In genomic region chr3L:8765493-8765892, dm6 we compare ENCODE assay signal across 1 fruit fly cellular context.
TF ChIP-seq lines count a peak whose summit lies in the region.

No protein-coding gene starts in this region.

TF ChIP-seq in whole organism, embryonic, 481 proteins besides CTCF, POLR2A, EP300 and RAD21 (continued from another document and continues in another):
- TF ChIP-seq crp (GFP tag; optimal IDR thresholded peaks at IDR 0.05; lab: Kevin White, UChicago) (no peak), salm (tag; optimal IDR thresholded peaks at IDR 0.05; lab: Kevin White, UChicago) (no peak), Six4 (GFP tag; optimal IDR thresholded peaks at IDR 0.05; lab: Kevin White, UChicago) (no peak), Atf6 (GFP tag; IDR thresholded peaks at IDR 0.05; lab: Robert Waterston, UW) (no peak), Nf-YA (GFP tag; IDR thresholded peaks at IDR 0.05; lab: Robert Waterston, UW) (peak; percentile 19; the same call in 1 of the 2 replicates), CG15696 (tag; optimal IDR thresholded peaks at IDR 0.05; lab: Kevin White, UChicago) (peak; percentile 45), CG4854 (GFP tag; optimal IDR thresholded peaks at IDR 0.05; lab: Kevin White, UChicago) (no peak), Optix (GFP tag; IDR thresholded peaks at IDR 0.05; lab: Robert Waterston, UW) (peak; percentile 54; the same call in 1 of the 3 replicates), chm (GFP tag; IDR thresholded peaks at IDR 0.05; lab: Robert Waterston, UW) (peak; percentile 5; the same call in 1 of the 2 replicates), Hr78 (GFP tag; optimal IDR thresholded peaks at IDR 0.05; lab: Kevin White, UChicago) (peak in 1 of 2 experiments; percentile 42), HLH4C (GFP tag; IDR thresholded peaks at IDR 0.05; lab: Robert Waterston, UW; ENCODE audit: partially characterized antibody) (no peak), sc (optimal IDR thresholded peaks at IDR 0.05; lab: Kevin White, UChicago) (no peak), sc (GFP tag; optimal IDR thresholded peaks at IDR 0.05; lab: Kevin White, UChicago) (no peak), Awh (GFP tag; IDR thresholded peaks at IDR 0.05; lab: Robert Waterston, UW) (peak; percentile 70), CG7786 (GFP tag; optimal IDR thresholded peaks at IDR 0.05; lab: Kevin White, UChicago) (no peak), CG9797 (GFP tag; optimal IDR thresholded peaks at IDR 0.05; lab: Kevin White, UChicago) (no peak), CG17568 (GFP tag; optimal IDR thresholded peaks at IDR 0.05; lab: Kevin White, UChicago) (no peak), CG2712 (tag; optimal IDR thresholded peaks at IDR 0.05; lab: Kevin White, UChicago) (no peak), CG14667 (GFP tag; IDR thresholded peaks at IDR 0.05; lab: Robert Waterston, UW) (peak; percentile 21; the same call in 1 of the 2 replicates), Doc3 (GFP tag; IDR thresholded peaks at IDR 0.05; lab: Robert Waterston, UW; ENCODE audit: partially characterized antibody) (no peak), mam (GFP tag; optimal IDR thresholded peaks at IDR 0.05; lab: Kevin White, UChicago) (no peak), CG6813 (GFP tag; optimal IDR thresholded peaks at IDR 0.05; lab: Kevin White, UChicago) (no peak), cwo (GFP tag; optimal IDR thresholded peaks at IDR 0.05; lab: Kevin White, UChicago) (no peak), lov (optimal IDR thresholded peaks at IDR 0.05; lab: Kevin White, UChicago) (no peak), lov (GFP tag; IDR thresholded peaks at IDR 0.05; lab: Robert Waterston, UW) (peak; percentile 28; the same call in 2 of the 3 replicates), pita (GFP tag; optimal IDR thresholded peaks at IDR 0.05; lab: Kevin White, UChicago) (no peak), CG9817 (tag; optimal IDR thresholded peaks at IDR 0.05; lab: Kevin White, UChicago) (no peak), jing (GFP tag; optimal IDR thresholded peaks at IDR 0.05; lab: Kevin White, UChicago) (no peak), CG16779 (GFP tag; IDR thresholded peaks at IDR 0.05; lab: Robert Waterston, UW) (no peak), CG7987 (GFP tag; optimal IDR thresholded peaks at IDR 0.05; lab: Kevin White, UChicago) (no peak), Fer3 (tag; optimal IDR thresholded peaks at IDR 0.05; lab: Kevin White, UChicago) (no peak), ewg (GFP tag; optimal IDR thresholded peaks at IDR 0.05; lab: Kevin White, UChicago) (no peak), CG13123 (GFP tag; optimal IDR thresholded peaks at IDR 0.05; lab: Kevin White, UChicago) (no peak), z (GFP tag; IDR thresholded peaks at IDR 0.05; lab: Robert Waterston, UW) (no peak), exex (tag; optimal IDR thresholded peaks at IDR 0.05; lab: Kevin White, UChicago) (no peak), Ets65A (GFP tag; lab: Kevin White, UChicago) (peak; percentile 92), CG4282 (GFP tag; optimal IDR thresholded peaks at IDR 0.05; lab: Kevin White, UChicago) (no peak), CG13775 (GFP tag; optimal IDR thresholded peaks at IDR 0.05; lab: Kevin White, UChicago) (no peak), unpg (GFP tag; optimal IDR thresholded peaks at IDR 0.05; lab: Kevin White, UChicago) (peak; percentile 80), CG30431 (GFP tag; optimal IDR thresholded peaks at IDR 0.05; lab: Kevin White, UChicago) (no peak), Rx (GFP tag; IDR thresholded peaks at IDR 0.05; lab: Robert Waterston, UW) (peak; percentile 67), CG1603 (tag; optimal IDR thresholded peaks at IDR 0.05; lab: Kevin White, UChicago) (no peak), stwl (tag; optimal IDR thresholded peaks at IDR 0.05; lab: Kevin White, UChicago) (peak; percentile 20), ttk (GFP tag; IDR thresholded peaks at IDR 0.05; lab: Robert Waterston, UW) (peak; percentile 62), dimm (GFP tag; IDR thresholded peaks at IDR 0.05; lab: Robert Waterston, UW) (peak; percentile 7; the same call in 1 of the 2 replicates), aop (GFP tag; IDR thresholded peaks at IDR 0.05; lab: Robert Waterston, UW) (no peak), scrt (GFP tag; optimal IDR thresholded peaks at IDR 0.05; lab: Kevin White, UChicago) (no peak), p53 (GFP tag; optimal IDR thresholded peaks at IDR 0.05; lab: Kevin White, UChicago) (no peak), kah (GFP tag; optimal IDR thresholded peaks at IDR 0.05; lab: Kevin White, UChicago) (no peak), CG31441 (GFP tag; IDR thresholded peaks at IDR 0.05; lab: Robert Waterston, UW) (peak; percentile 82; the same call in 1 of the 2 replicates), CG8765 (GFP tag; IDR thresholded peaks at IDR 0.05; lab: Robert Waterston, UW) (peak; percentile 18; the same call in 1 of the 2 replicates), CG1233 (GFP tag; optimal IDR thresholded peaks at IDR 0.05; lab: Kevin White, UChicago) (peak; percentile 14), CG2120 (GFP tag; optimal IDR thresholded peaks at IDR 0.05; lab: Kevin White, UChicago) (no peak), nau (GFP tag; optimal IDR thresholded peaks at IDR 0.05; lab: Kevin White, UChicago) (no peak), CG32767 (GFP tag; IDR thresholded peaks at IDR 0.05; lab: Robert Waterston, UW) (no peak; the same call in 1 of the 2 replicates), Gug (GFP tag; IDR thresholded peaks at IDR 0.05; lab: Robert Waterston, UW) (no peak), CG3995 (GFP tag; optimal IDR thresholded peaks at IDR 0.05; lab: Kevin White, UChicago) (no peak), Hsf (GFP tag; optimal IDR thresholded peaks at IDR 0.05; lab: Kevin White, UChicago) (no peak), CG9437 (GFP tag; optimal IDR thresholded peaks at IDR 0.05; lab: Kevin White, UChicago) (no peak), Lhr (GFP tag; optimal IDR thresholded peaks at IDR 0.05; lab: Kevin White, UChicago) (no peak), grau (tag; optimal IDR thresholded peaks at IDR 0.05; lab: Kevin White, UChicago) (no peak), run (tag; optimal IDR thresholded peaks at IDR 0.05; lab: Kevin White, UChicago) (no peak), fd3F (GFP tag; optimal IDR thresholded peaks at IDR 0.05; lab: Kevin White, UChicago) (no peak), CG12299 (tag; optimal IDR thresholded peaks at IDR 0.05; lab: Kevin White, UChicago) (no peak), yki (optimal IDR thresholded peaks at IDR 0.05; lab: Kevin White, UChicago) (no peak), gt (GFP tag; IDR thresholded peaks at IDR 0.05; lab: Robert Waterston, UW) (no peak; the same call in 1 of the 2 replicates), CG6765 (GFP tag; optimal IDR thresholded peaks at IDR 0.05; lab: Kevin White, UChicago) (no peak), CG10462 (GFP tag; optimal IDR thresholded peaks at IDR 0.05; lab: Kevin White, UChicago) (no peak), Ravus (GFP tag; IDR thresholded peaks at IDR 0.05; lab: Robert Waterston, UW) (peak; percentile 6; the same call in 1 of the 2 replicates), CG8281 (tag; optimal IDR thresholded peaks at IDR 0.05; lab: Kevin White, UChicago) (no peak), mld (GFP tag; IDR thresholded peaks at IDR 0.05; lab: Robert Waterston, UW; ENCODE audit: partially characterized antibody) (no peak), B-H2 (GFP tag; optimal IDR thresholded peaks at IDR 0.05; lab: Kevin White, UChicago) (no peak), bbx (GFP tag; IDR thresholded peaks at IDR 0.05; lab: Robert Waterston, UW; ENCODE audit: partially characterized antibody) (no peak), sim (GFP tag; IDR thresholded peaks at IDR 0.05; lab: Robert Waterston, UW) (peak; percentile 72; the same call in 1 of the 2 replicates), kni (GFP tag; optimal IDR thresholded peaks at IDR 0.05; lab: Kevin White, UChicago) (no peak), CG31388 (GFP tag; optimal IDR thresholded peaks at IDR 0.05; lab: Kevin White, UChicago) (no peak), CG9215 (GFP tag; IDR thresholded peaks at IDR 0.05; lab: Robert Waterston, UW) (no peak), HLH3B (GFP tag; IDR thresholded peaks at IDR 0.05; lab: Robert Waterston, UW) (peak; percentile 40), Dref (GFP tag; IDR thresholded peaks at IDR 0.05; lab: Robert Waterston, UW) (no peak), CG14860 (GFP tag; IDR thresholded peaks at IDR 0.05; lab: Robert Waterston, UW; ENCODE audit: partially characterized antibody) (no peak), CG7556 (GFP tag; optimal IDR thresholded peaks at IDR 0.05; lab: Kevin White, UChicago) (no peak), CG8478 (optimal IDR thresholded peaks at IDR 0.05; lab: Kevin White, UChicago) (no peak), inv (GFP tag; IDR thresholded peaks at IDR 0.05; lab: Robert Waterston, UW; ENCODE audit: partially characterized antibody) (no peak), bsh (GFP tag; optimal IDR thresholded peaks at IDR 0.05; lab: Kevin White, UChicago) (peak in 1 of 2 experiments; percentile 81), vfl (GFP tag; optimal IDR thresholded peaks at IDR 0.05; lab: Kevin White, UChicago) (no peak), HHEX (GFP tag; optimal IDR thresholded peaks at IDR 0.05; lab: Kevin White, UChicago) (no peak), Jarid2 (GFP tag; optimal IDR thresholded peaks at IDR 0.05; lab: Kevin White, UChicago) (no peak), btn (GFP tag; optimal IDR thresholded peaks at IDR 0.05; lab: Kevin White, UChicago) (no peak), CG12236 (GFP tag; optimal IDR thresholded peaks at IDR 0.05; lab: Kevin White, UChicago) (no peak), TFAM (GFP tag; optimal IDR thresholded peaks at IDR 0.05; lab: Kevin White, UChicago) (no peak), CG10147 (GFP tag; optimal IDR thresholded peaks at IDR 0.05; lab: Kevin White, UChicago) (no peak), CG9727 (GFP tag; optimal IDR thresholded peaks at IDR 0.05; lab: Kevin White, UChicago) (no peak), ato (GFP tag; IDR thresholded peaks at IDR 0.05; lab: Robert Waterston, UW; ENCODE audit: partially characterized antibody) (no peak), Sox102F (GFP tag; optimal IDR thresholded peaks at IDR 0.05; lab: Kevin White, UChicago) (peak; percentile 6), CG6689 (GFP tag; IDR thresholded peaks at IDR 0.05; lab: Robert Waterston, UW) (no peak; the same call in 1 of the 2 replicates), nmo (GFP tag; optimal IDR thresholded peaks at IDR 0.05; lab: Kevin White, UChicago) (no peak), peb (GFP tag; IDR thresholded peaks at IDR 0.05; lab: Robert Waterston, UW) (peak; percentile 65), lmd (GFP tag; IDR thresholded peaks at IDR 0.05; lab: Robert Waterston, UW) (no peak; the same call in 1 of the 2 replicates), CG7928 (GFP tag; optimal IDR thresholded peaks at IDR 0.05; lab: Kevin White, UChicago) (no peak), vnd (GFP tag; IDR thresholded peaks at IDR 0.05; lab: Robert Waterston, UW; ENCODE audit: partially characterized antibody) (no peak), Sry-β (GFP tag; optimal IDR thresholded peaks at IDR 0.05; lab: Kevin White, UChicago) (no peak), CG16813 (GFP tag; IDR thresholded peaks at IDR 0.05; lab: Robert Waterston, UW; ENCODE audit: partially characterized antibody) (no peak), eve (GFP tag; optimal IDR thresholded peaks at IDR 0.05; lab: Kevin White, UChicago) (no peak), CG10431 (GFP tag; optimal IDR thresholded peaks at IDR 0.05; lab: Kevin White, UChicago) (no peak), dmrt99B (tag; optimal IDR thresholded peaks at IDR 0.05; lab: Kevin White, UChicago) (no peak), pfk (GFP tag; optimal IDR thresholded peaks at IDR 0.05; lab: Kevin White, UChicago) (no peak), luna (GFP tag; optimal IDR thresholded peaks at IDR 0.05; lab: Kevin White, UChicago) (no peak), wek (GFP tag; optimal IDR thresholded peaks at IDR 0.05; lab: Kevin White, UChicago) (no peak), D (optimal IDR thresholded peaks at IDR 0.05; lab: Kevin White, UChicago) (no peak), D (GFP tag; optimal IDR thresholded peaks at IDR 0.05; lab: Kevin White, UChicago) (no peak), tgo (GFP tag; IDR thresholded peaks at IDR 0.05; lab: Robert Waterston, UW) (peak; percentile 6), esg (GFP tag; conservative IDR thresholded peaks at IDR 0.05; lab: Robert Waterston, UW) (peak; percentile 14; the same call in 1 of the 2 replicates), oc (tag; optimal IDR thresholded peaks at IDR 0.05; lab: Kevin White, UChicago) (no peak), HmgD (GFP tag; optimal IDR thresholded peaks at IDR 0.05; lab: Kevin White, UChicago) (no peak), Elba2 (GFP tag; optimal IDR thresholded peaks at IDR 0.05; lab: Kevin White, UChicago) (no peak), crc (GFP tag; optimal IDR thresholded peaks at IDR 0.05; lab: Kevin White, UChicago) (no peak), Aef1 (GFP tag; IDR thresholded peaks at IDR 0.05; lab: Robert Waterston, UW) (no peak), Vsx1 (GFP tag; optimal IDR thresholded peaks at IDR 0.05; lab: Kevin White, UChicago) (no peak), YL-1 (GFP tag; optimal IDR thresholded peaks at IDR 0.05; lab: Kevin White, UChicago) (no peak), Asciz (GFP tag; optimal IDR thresholded peaks at IDR 0.05; lab: Kevin White, UChicago) (no peak), ERR (GFP tag; optimal IDR thresholded peaks at IDR 0.05; lab: Kevin White, UChicago) (no peak), CG10267 (tag; optimal IDR thresholded peaks at IDR 0.05; lab: Kevin White, UChicago) (peak; percentile 78), nerfin-1 (tag; optimal IDR thresholded peaks at IDR 0.05; lab: Kevin White, UChicago) (no peak), onecut (GFP tag; IDR thresholded peaks at IDR 0.05; lab: Robert Waterston, UW) (no peak; the same call in 1 of the 2 replicates), Ptx1 (GFP tag; IDR thresholded peaks at IDR 0.05; lab: Robert Waterston, UW) (peak; percentile 12), fu2 (GFP tag; optimal IDR thresholded peaks at IDR 0.05; lab: Kevin White, UChicago) (no peak), phol (tag; optimal IDR thresholded peaks at IDR 0.05; lab: Kevin White, UChicago) (no peak), CG15073 (GFP tag; optimal IDR thresholded peaks at IDR 0.05; lab: Kevin White, UChicago) (no peak), ci (GFP tag; IDR thresholded peaks at IDR 0.05; lab: Robert Waterston, UW) (peak; percentile 88), CG14710 (tag; optimal IDR thresholded peaks at IDR 0.05; lab: Kevin White, UChicago) (peak; percentile 37), CG11504 (tag; optimal IDR thresholded peaks at IDR 0.05; lab: Kevin White, UChicago) (peak; percentile 96), caup (GFP tag; optimal IDR thresholded peaks at IDR 0.05; lab: Kevin White, UChicago; ENCODE audit: severe bottlenecking) (no peak), Antp (GFP tag; optimal IDR thresholded peaks at IDR 0.05; lab: Kevin White, UChicago) (no peak), BtbVII (GFP tag; optimal IDR thresholded peaks at IDR 0.05; lab: Kevin White, UChicago) (no peak), ftz-f1 (GFP tag; optimal IDR thresholded peaks at IDR 0.05; lab: Kevin White, UChicago) (no peak), CG10274 (GFP tag; optimal IDR thresholded peaks at IDR 0.05; lab: Kevin White, UChicago) (no peak)
